Fruit fly (Drosophila melanogaster) whole organism, embryonic: Measurements from ENCODE around the gene Cdc7.
A peak's percentile ranks its signal among the peaks of the same experiment; 100 is the strongest.

Experiments used
- Abd-B ChIP-seq: fragments of 200-800 bp; sonication (Bioruptor generic); optimal IDR thresholded peaks from 2 replicates; lab custom pipeline; 2018; ENCODE audit warnings: missing biosample characterization, mild to moderate bottlenecking, missing genetic modification characterization, moderate library complexity
- CG10366 ChIP-seq: fragments of 200-800 bp; sonication (Bioruptor generic); IDR thresholded peaks from 2 replicates; pipeline ENCODE4 v1.3.6; 2022; ENCODE audit warnings: missing biosample characterization, missing genetic modification characterization
- CG10543 ChIP-seq: fragments of 200-800 bp; sonication (Bioruptor generic); optimal IDR thresholded peaks from 3 replicates; lab custom pipeline; 2017; ENCODE audit warnings: missing biosample characterization, mild to moderate bottlenecking, missing genetic modification characterization, moderate library complexity
- CG12299 ChIP-seq: fragments of 200-800 bp; sonication (Bioruptor generic); optimal IDR thresholded peaks from 2 replicates; lab custom pipeline; 2018; ENCODE audit warnings: missing biosample characterization, mild to moderate bottlenecking, missing genetic modification characterization
- CG12659 ChIP-seq: fragments of 200-800 bp; sonication (Bioruptor generic); optimal IDR thresholded peaks from 3 replicates; lab custom pipeline; 2017; ENCODE audit warnings: mild to moderate bottlenecking, missing biosample characterization, missing genetic modification reagents, missing genetic modification characterization
- CG12769 ChIP-seq: fragments of 200-800 bp; sonication (Bioruptor generic); optimal IDR thresholded peaks from 2 replicates; lab custom pipeline; 2019; ENCODE audit warnings: missing biosample characterization, mild to moderate bottlenecking, missing genetic modification characterization, moderate library complexity
- CG14667 ChIP-seq: fragments of 200-800 bp; sonication (Bioruptor generic); IDR thresholded peaks from 2 replicates; pipeline ENCODE4 v1.3.6; 2022; ENCODE audit warnings: missing biosample characterization, missing genetic modification characterization
- CG14710 ChIP-seq: fragments of 200-800 bp; sonication (Bioruptor generic); optimal IDR thresholded peaks from 3 replicates; lab custom pipeline; 2019; ENCODE audit warnings: missing biosample characterization, mild to moderate bottlenecking, missing genetic modification characterization, moderate library complexity
- CG15514 ChIP-seq: fragments of 200-800 bp; sonication (Bioruptor generic); optimal IDR thresholded peaks from 3 replicates; lab custom pipeline; 2017; ENCODE audit warnings: missing biosample characterization, missing genetic modification characterization, mild to moderate bottlenecking, moderate library complexity, missing genetic modification reagents
- CG15601 ChIP-seq: fragments of 200-800 bp; sonication (Bioruptor generic); optimal IDR thresholded peaks from 3 replicates; lab custom pipeline; 2019; ENCODE audit warnings: missing biosample characterization, mild to moderate bottlenecking, missing genetic modification characterization, moderate library complexity
- CG2889 ChIP-seq: fragments of 200-800 bp; sonication (Bioruptor generic); IDR thresholded peaks from 3 replicates; pipeline ENCODE4 v1.3.6; 2022; ENCODE audit warnings: missing biosample characterization, missing genetic modification characterization
- CG30403 ChIP-seq: fragments of 200-800 bp; sonication (Bioruptor generic); optimal IDR thresholded peaks from 3 replicates; lab custom pipeline; 2016; ENCODE audit warnings: missing biosample characterization, missing genetic modification characterization
- CG33557 ChIP-seq: fragments of 200-800 bp; sonication (Bioruptor generic); optimal IDR thresholded peaks from 2 replicates; lab custom pipeline; 2019; ENCODE audit warnings: missing biosample characterization, mild to moderate bottlenecking, missing genetic modification characterization, moderate library complexity
- CG4360 ChIP-seq: fragments of 200-800 bp; sonication (Bioruptor generic); IDR thresholded peaks from 2 replicates; pipeline ENCODE4 v1.3.6; 2022; ENCODE audit warnings: missing biosample characterization, missing genetic modification characterization
- CG5180 ChIP-seq: fragments of 200-800 bp; sonication (Bioruptor generic); optimal IDR thresholded peaks from 3 replicates; lab custom pipeline; 2017; ENCODE audit warnings: missing biosample characterization, missing genetic modification characterization, mild to moderate bottlenecking, moderate library complexity, missing genetic modification reagents
- CG6272 ChIP-seq: fragments of 200-800 bp; sonication (Bioruptor generic); IDR thresholded peaks from 2 replicates; pipeline ENCODE4 v1.3.6; 2022; ENCODE audit warnings: missing biosample characterization, missing genetic modification characterization
- CG7271 ChIP-seq: fragments of 200-800 bp; sonication (Bioruptor generic); optimal IDR thresholded peaks from 2 replicates; lab custom pipeline; 2018; ENCODE audit warnings: missing biosample characterization, mild to moderate bottlenecking, missing genetic modification characterization, moderate library complexity
- CG7372 ChIP-seq: fragments of 200-800 bp; sonication (Bioruptor generic); IDR thresholded peaks from 2 replicates; pipeline ENCODE4 v1.3.6; 2022; ENCODE audit warnings: missing biosample characterization, missing genetic modification characterization
- CG7987 ChIP-seq: fragments of 200-800 bp; sonication (Bioruptor generic); optimal IDR thresholded peaks from 2 replicates; lab custom pipeline; 2018; ENCODE audit warnings: missing biosample characterization, mild to moderate bottlenecking, missing genetic modification characterization, moderate library complexity
- CG8478 ChIP-seq: fragments of >200 bp; optimal IDR thresholded peaks from 2 replicates; lab custom pipeline; 2018
- CG8765 ChIP-seq: fragments of 200-800 bp; sonication (Bioruptor generic); IDR thresholded peaks from 2 replicates; pipeline ENCODE4 v1.3.6; 2022; ENCODE audit warnings: missing biosample characterization, missing genetic modification characterization
- CG9727 ChIP-seq: fragments of 200-800 bp; sonication (Bioruptor generic); optimal IDR thresholded peaks from 3 replicates; lab custom pipeline; 2017; ENCODE audit warnings: missing biosample characterization, mild to moderate bottlenecking, missing genetic modification characterization
- CG9797 ChIP-seq: fragments of 200-800 bp; sonication (Bioruptor generic); optimal IDR thresholded peaks from 3 replicates; lab custom pipeline; 2018; ENCODE audit warnings: missing biosample characterization, mild to moderate bottlenecking, missing genetic modification characterization
- CkIIα-i1 ChIP-seq: fragments of 200-800 bp; sonication (Bioruptor generic); IDR thresholded peaks from 2 replicates; pipeline ENCODE4 v1.3.6; 2022; ENCODE audit warnings: missing biosample characterization, missing genetic modification characterization
- Dfd ChIP-seq, 2 experiments: fragments of >200 bp; optimal IDR thresholded peaks; 2 replicates each; lab custom pipeline; 2017; ENCODE audit warnings: missing biosample characterization in 2 of 2, missing genetic modification characterization in 2 of 2
- Dp ChIP-seq: fragments of 200-800 bp; sonication (Bioruptor generic); optimal IDR thresholded peaks from 2 replicates; lab custom pipeline; 2018; ENCODE audit warnings: missing biosample characterization, mild to moderate bottlenecking, missing genetic modification characterization, moderate library complexity
- Hey ChIP-seq: fragments of 200-800 bp; sonication (Bioruptor generic); optimal IDR thresholded peaks from 3 replicates; lab custom pipeline; 2018; ENCODE audit warnings: missing biosample characterization, mild to moderate bottlenecking, missing genetic modification characterization
- Hmx ChIP-seq: fragments of 200-800 bp; sonication (Bioruptor generic); optimal IDR thresholded peaks from 2 replicates; lab custom pipeline; 2016; ENCODE audit warnings: missing biosample characterization, missing genetic modification characterization
- Hr51 ChIP-seq, 2 experiments: fragments of 200-800 bp; sonication (Bioruptor generic); optimal IDR thresholded peaks; 2 replicates in 1 of 2; 3 replicates in 1 of 2; lab custom pipeline; 2016 to 2018; ENCODE audit warnings: missing biosample characterization in 2 of 2, missing genetic modification characterization in 2 of 2, mild to moderate bottlenecking in 1 of 2, moderate library complexity in 1 of 2
- Hsf ChIP-seq: fragments of 200-800 bp; sonication (Bioruptor generic); optimal IDR thresholded peaks from 3 replicates; lab custom pipeline; 2016; ENCODE audit warnings: missing biosample characterization, missing genetic modification characterization
- Myb ChIP-seq: fragments of 200-800 bp; sonication (Bioruptor generic); optimal IDR thresholded peaks from 2 replicates; lab custom pipeline; 2016; ENCODE audit warnings: missing biosample characterization, missing genetic modification characterization
- Ptx1 ChIP-seq: fragments of 200-800 bp; sonication (Bioruptor generic); IDR thresholded peaks from 2 replicates; pipeline ENCODE4 v1.3.6; 2022; ENCODE audit warnings: missing biosample characterization, missing genetic modification characterization
- Rfx ChIP-seq: fragments of 200-800 bp; sonication (Bioruptor generic); IDR thresholded peaks from 2 replicates; pipeline ENCODE4 v1.3.6; 2022; ENCODE audit warnings: missing biosample characterization, missing genetic modification characterization
- Trl ChIP-seq, 3 experiments: fragments of >200 bp in 2 of 3; fragments of 200-800 bp in 1 of 3; sonication (Bioruptor generic) in 1 of 3; optimal IDR thresholded peaks; 2 replicates in 1 of 3; 3 replicates in 2 of 3; lab custom pipeline; 2016 to 2017; ENCODE audit warnings: missing biosample characterization in 1 of 3, missing genetic modification characterization in 1 of 3
- Xrp1 ChIP-seq: fragments of 200-800 bp; sonication (Bioruptor generic); IDR thresholded peaks from 2 replicates; pipeline ENCODE4 v1.3.6; 2022; ENCODE audit warnings: missing biosample characterization, missing genetic modification characterization
- al ChIP-seq: fragments of 200-800 bp; sonication (Bioruptor generic); IDR thresholded peaks from 2 replicates; pipeline ENCODE4 v1.3.6; 2022; ENCODE audit warnings: missing biosample characterization, missing genetic modification characterization
- amos ChIP-seq: fragments of 200-800 bp; sonication (Bioruptor generic); IDR thresholded peaks from 2 replicates; pipeline ENCODE4 v1.3.6; 2022; ENCODE audit warnings: missing biosample characterization, missing genetic modification characterization; ENCODE audit not compliant: partially characterized antibody
- caup ChIP-seq: fragments of 200-800 bp; sonication (Bioruptor generic); optimal IDR thresholded peaks from 3 replicates; lab custom pipeline; 2017; ENCODE audit warnings: missing biosample characterization, mild to moderate bottlenecking, missing genetic modification characterization, moderate library complexity; ENCODE audit not compliant: severe bottlenecking
- dan ChIP-seq: fragments of 200-800 bp; sonication (Bioruptor generic); IDR thresholded peaks from 2 replicates; pipeline ENCODE4 v1.3.6; 2022; ENCODE audit warnings: missing biosample characterization, missing genetic modification characterization
- dmrt99B ChIP-seq: fragments of 200-800 bp; sonication (Bioruptor generic); optimal IDR thresholded peaks from 2 replicates; lab custom pipeline; 2018; ENCODE audit warnings: missing biosample characterization, mild to moderate bottlenecking, missing genetic modification characterization, moderate library complexity
- exex ChIP-seq: fragments of 200-800 bp; sonication (Bioruptor generic); optimal IDR thresholded peaks from 4 replicates; lab custom pipeline; 2018; ENCODE audit warnings: missing biosample characterization, mild to moderate bottlenecking, missing genetic modification characterization, moderate library complexity
- fd3F ChIP-seq: fragments of 200-800 bp; sonication (Bioruptor generic); optimal IDR thresholded peaks from 2 replicates; lab custom pipeline; 2018; ENCODE audit warnings: missing biosample characterization, mild to moderate bottlenecking, missing genetic modification characterization, moderate library complexity
- gcm2 ChIP-seq: fragments of 200-800 bp; sonication (Bioruptor generic); optimal IDR thresholded peaks from 2 replicates; lab custom pipeline; 2016; ENCODE audit warnings: missing biosample characterization, missing genetic modification characterization
- gsb ChIP-seq: fragments of 200-800 bp; sonication (Bioruptor generic); IDR thresholded peaks from 2 replicates; pipeline ENCODE4 v1.3.6; 2022; ENCODE audit warnings: missing biosample characterization, missing genetic modification characterization
- lab ChIP-seq: fragments of 200-800 bp; sonication (Bioruptor generic); optimal IDR thresholded peaks from 3 replicates; lab custom pipeline; 2017; ENCODE audit warnings: missing biosample characterization, missing genetic modification characterization, mild to moderate bottlenecking, moderate library complexity, missing genetic modification reagents
- odd ChIP-seq: fragments of 200-800 bp; sonication (Bioruptor generic); optimal IDR thresholded peaks from 2 replicates; lab custom pipeline; 2017; ENCODE audit warnings: missing biosample characterization, mild to moderate bottlenecking, missing genetic modification characterization
- pb ChIP-seq: fragments of 200-800 bp; sonication (Bioruptor generic); optimal IDR thresholded peaks from 3 replicates; lab custom pipeline; 2016; ENCODE audit warnings: missing biosample characterization, missing genetic modification characterization
- sima ChIP-seq: fragments of 200-800 bp; sonication (Bioruptor generic); optimal IDR thresholded peaks from 2 replicates; lab custom pipeline; 2016; ENCODE audit warnings: missing biosample characterization, missing genetic modification characterization
- tna ChIP-seq: fragments of 200-800 bp; sonication (Bioruptor generic); IDR thresholded peaks from 2 replicates; pipeline ENCODE4 v1.3.6; 2022; ENCODE audit warnings: missing biosample characterization, missing genetic modification characterization; ENCODE audit not compliant: partially characterized antibody
- wdn ChIP-seq: fragments of 200-800 bp; sonication (Bioruptor generic); IDR thresholded peaks from 2 replicates; pipeline ENCODE4 v1.3.6; 2022; ENCODE audit warnings: missing biosample characterization, missing genetic modification characterization

The Cdc7 gene

DNA sequence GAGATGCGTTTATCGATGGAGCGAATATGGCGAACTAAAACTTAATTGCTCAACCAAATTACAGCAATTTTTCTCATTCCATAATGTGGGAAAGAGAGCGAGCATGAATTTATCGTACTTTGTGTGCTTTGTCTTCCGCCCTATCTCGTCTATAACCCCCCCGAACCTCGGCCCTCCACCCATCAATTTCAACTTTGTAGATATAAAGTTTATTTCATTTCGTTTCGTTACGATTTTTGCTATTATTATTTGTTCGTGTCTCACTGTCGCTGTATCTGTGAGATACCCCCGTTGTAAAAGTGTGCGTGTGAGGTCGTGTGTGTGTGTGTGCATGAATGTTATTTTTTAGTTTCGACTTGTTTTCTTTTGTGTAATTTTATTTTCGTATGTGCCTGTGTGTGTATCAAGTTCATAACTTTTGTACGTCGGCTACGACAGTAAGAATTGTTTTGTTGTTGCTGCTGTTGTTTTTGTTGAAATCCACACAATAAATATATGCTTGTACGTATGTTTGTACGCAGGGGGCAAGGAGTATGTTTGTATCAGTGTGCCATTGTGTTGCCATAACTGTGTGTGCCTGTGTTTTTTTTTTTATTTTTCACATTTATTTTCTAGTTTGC, 54.3 kb downstream of the Cdc7 start (continued):
- TF ChIP-seq Trl (optimal IDR thresholded peaks at IDR 0.05; lab: Kevin White, UChicago): no peak
- no peak for TF ChIP-seq Trl (GFP tag; optimal IDR thresholded peaks at IDR 0.05; lab: Kevin White, UChicago)
- TF ChIP-seq gsb (GFP tag; lab: Robert Waterston, UW): no peak
- no peak for TF ChIP-seq sima (GFP tag; lab: Kevin White, UChicago)
- TF ChIP-seq Hr51 (GFP tag; optimal IDR thresholded peaks at IDR 0.05; lab: Kevin White, UChicago): no peak
- TF ChIP-seq CG15514: peak; percentile 22
- TF ChIP-seq caup (GFP tag; lab: Kevin White, UChicago): peak; percentile 23
- no peak for TF ChIP-seq CG12299 (tag; lab: Kevin White, UChicago)
- TF ChIP-seq CkIIα-i1 (GFP tag; lab: Robert Waterston, UW): no peak
- no peak for TF ChIP-seq CG7987 (GFP tag; lab: Kevin White, UChicago)
- no peak for TF ChIP-seq al (GFP tag; lab: Robert Waterston, UW)
- TF ChIP-seq exex (tag; lab: Kevin White, UChicago): peak; percentile 58
- TF ChIP-seq CG12659 (GFP tag; lab: Kevin White, UChicago): no peak
- TF ChIP-seq fd3F (GFP tag; lab: Kevin White, UChicago): no peak
- TF ChIP-seq CG9797 (GFP tag; lab: Kevin White, UChicago): no peak
- no peak for TF ChIP-seq Dp (GFP tag; lab: Kevin White, UChicago)
- no peak for TF ChIP-seq Xrp1 (GFP tag; lab: Robert Waterston, UW)
- no peak for TF ChIP-seq wdn (GFP tag; lab: Robert Waterston, UW)
- peak; percentile 11 for TF ChIP-seq CG10543
- TF ChIP-seq dmrt99B (tag; lab: Kevin White, UChicago): no peak
- no peak for TF ChIP-seq CG14710 (tag; lab: Kevin White, UChicago)
- TF ChIP-seq Hmx (GFP tag; lab: Kevin White, UChicago): no peak
- TF ChIP-seq lab: peak; percentile 32
- no peak for TF ChIP-seq Hsf (GFP tag; lab: Kevin White, UChicago)
- TF ChIP-seq Dfd (GFP tag; optimal IDR thresholded peaks at IDR 0.05; lab: Kevin White, UChicago): no peak
- no peak for TF ChIP-seq Myb (GFP tag; lab: Kevin White, UChicago)
- TF ChIP-seq odd (GFP tag; lab: Kevin White, UChicago): no peak
- no peak for TF ChIP-seq Abd-B
- no peak for TF ChIP-seq CG8478 (lab: Kevin White, UChicago)
- no peak for TF ChIP-seq amos (GFP tag; lab: Robert Waterston, UW)
- peak; percentile 54 for TF ChIP-seq CG5180 (GFP tag; lab: Kevin White, UChicago)
- peak; percentile 20 for TF ChIP-seq CG12769 (tag; lab: Kevin White, UChicago)
- no peak for TF ChIP-seq CG6272 (GFP tag; lab: Robert Waterston, UW)
- TF ChIP-seq Rfx (GFP tag; lab: Robert Waterston, UW): peak; percentile 20; the same call in 1 of the 2 replicates
- TF ChIP-seq pb (GFP tag; lab: Kevin White, UChicago): no peak
- no peak for TF ChIP-seq CG2889 (GFP tag; lab: Robert Waterston, UW)
- no peak for TF ChIP-seq CG15601 (tag; lab: Kevin White, UChicago)
- no peak; the same call in 1 of the 2 replicates for TF ChIP-seq CG4360 (GFP tag; lab: Robert Waterston, UW)
- TF ChIP-seq CG9727: no peak
- no peak for TF ChIP-seq CG7271 (tag; lab: Kevin White, UChicago)
- TF ChIP-seq gcm2 (GFP tag; lab: Kevin White, UChicago): no peak
- no peak for TF ChIP-seq tna (GFP tag; lab: Robert Waterston, UW)
- no peak for TF ChIP-seq CG7372
- TF ChIP-seq CG8765: no peak
- no peak for TF ChIP-seq CG14667 (GFP tag; lab: Robert Waterston, UW)
- no peak for TF ChIP-seq CG30403 (GFP tag; lab: Kevin White, UChicago)
- no peak for TF ChIP-seq dan (GFP tag; lab: Robert Waterston, UW)
- TF ChIP-seq Hey (tag; lab: Kevin White, UChicago): no peak
- no peak for TF ChIP-seq CG10366 (GFP tag; lab: Robert Waterston, UW)
- TF ChIP-seq Ptx1 (GFP tag; lab: Robert Waterston, UW): no peak
- no peak for TF ChIP-seq CG33557
